Worm (Caenorhabditis elegans): ENCODE data around the gene slc-17.2.

The slc-17.2 gene

ce11 chrIII:9406600-9406999 is 16.7 kb upstream of the slc-17.2 start, which contains the start of gene T26G10.1 (continued):
- TF ChIP-seq madf-10 (tag; optimal IDR thresholded peaks at IDR 0.05) = no peak
- peak; percentile 73 for TF ChIP-seq attf-3 (GFP tag; conservative IDR thresholded peaks at IDR 0.05)
- TF ChIP-seq snpc-3.4 (tag; optimal IDR thresholded peaks at IDR 0.05) = no peak
- no peak for TF ChIP-seq sdz-38 (tag; optimal IDR thresholded peaks at IDR 0.05)
- peak; percentile 22 for TF ChIP-seq nhr-80 (tag; optimal IDR thresholded peaks at IDR 0.05)
- TF ChIP-seq tbp1 (GFP tag; optimal IDR thresholded peaks at IDR 0.05) = peak; percentile 55
- peak; percentile 11 for TF ChIP-seq hrde-1 (tag; optimal IDR thresholded peaks at IDR 0.05; ENCODE audit: borderline replicate concordance)
- TF ChIP-seq rcor-1 (GFP tag; IDR thresholded peaks at IDR 0.05) = peak; percentile 86
- peak; percentile 73 for TF ChIP-seq attf-5 (GFP tag; optimal IDR thresholded peaks at IDR 0.05)
- peak; percentile 73 for TF ChIP-seq snpc-1.1 (tag; optimal IDR thresholded peaks at IDR 0.05; ENCODE audit: insufficient read depth)
- TF ChIP-seq attf-6 (GFP tag; IDR thresholded peaks at IDR 0.05) = no peak
- no peak for TF ChIP-seq ztf-25 (GFP tag; IDR thresholded peaks at IDR 0.05)
- peak; percentile 87 for TF ChIP-seq ekl-4 (GFP tag; IDR thresholded peaks at IDR 0.05)
- TF ChIP-seq cebp-1 (GFP tag; IDR thresholded peaks at IDR 0.05) = peak; percentile 44; the same call in 1 of the 2 replicates
- TF ChIP-seq cebp-1 (tag; optimal IDR thresholded peaks at IDR 0.05) = peak; percentile 66
- peak; percentile 89 for TF ChIP-seq B0019.2 (GFP tag; conservative IDR thresholded peaks at IDR 0.05)
- TF ChIP-seq hmg-1.2 (GFP tag; IDR thresholded peaks at IDR 0.05) = peak; percentile 65
- peak; percentile 68 for TF ChIP-seq madf-8 (GFP tag; conservative IDR thresholded peaks at IDR 0.05)
- TF ChIP-seq efl-1 (GFP tag; optimal IDR thresholded peaks at IDR 0.05) = peak; percentile 24
- peak; percentile 60 for TF ChIP-seq lin-54 (GFP tag; optimal IDR thresholded peaks at IDR 0.05)
- peak; percentile 52 for TF ChIP-seq tlf-1 (GFP tag; optimal IDR thresholded peaks at IDR 0.05)
- TF ChIP-seq chd-7 (tag; optimal IDR thresholded peaks at IDR 0.05) = no peak
- TF ChIP-seq ceh-91 (GFP tag; IDR thresholded peaks at IDR 0.05) = peak; percentile 83
- no peak for TF ChIP-seq hlh-26 (GFP tag; conservative IDR thresholded peaks at IDR 0.05)
- TF ChIP-seq Y56A3A.18 (GFP tag; IDR thresholded peaks at IDR 0.05) = peak; percentile 32; the same call in 1 of the 2 replicates
- TF ChIP-seq aptf-2 (GFP tag; conservative IDR thresholded peaks at IDR 0.05) = no peak
- TF ChIP-seq sea-2 (GFP tag; IDR thresholded peaks at IDR 0.05) = no peak
- no peak for TF ChIP-seq mxl-1 (tag; optimal IDR thresholded peaks at IDR 0.05)
- TF ChIP-seq nhr-27 (tag; optimal IDR thresholded peaks at IDR 0.05) = no peak
- no peak for TF ChIP-seq hlh-12 (tag; optimal IDR thresholded peaks at IDR 0.05)
- TF ChIP-seq Y95B8A.8 (GFP tag; IDR thresholded peaks at IDR 0.05) = peak; percentile 60; the same call in 1 of the 2 replicates
- TF ChIP-seq snpc-4 (GFP tag; optimal IDR thresholded peaks at IDR 0.05) = no peak
- peak in 3 of 4 experiments; percentile 25 to 85 (median 72) for TF ChIP-seq snpc-4 (tag; optimal IDR thresholded peaks at IDR 0.05)
- peak; percentile 20 for TF ChIP-seq athp-1 (tag; optimal IDR thresholded peaks at IDR 0.05)
- peak; percentile 7; the same call in 1 of the 2 replicates for TF ChIP-seq egl-44 (GFP tag; IDR thresholded peaks at IDR 0.05)
- peak; percentile 68 for TF ChIP-seq hsf-1 (GFP tag; IDR thresholded peaks at IDR 0.05)
- peak; percentile 83 for TF ChIP-seq madf-6 (GFP tag; IDR thresholded peaks at IDR 0.05)
- TF ChIP-seq lir-1 (GFP tag; conservative IDR thresholded peaks at IDR 0.05) = peak; percentile 55
- peak; percentile 38 for TF ChIP-seq ztf-18 (tag; optimal IDR thresholded peaks at IDR 0.05)
- TF ChIP-seq dox-1 (GFP tag; IDR thresholded peaks at IDR 0.05) = peak; percentile 90

- TF ChIP-seq unc-62 (GFP tag; optimal IDR thresholded peaks at IDR 0.05) (no peak), lsl-1 (GFP tag; optimal IDR thresholded peaks at IDR 0.05) (no peak), madf-10 (tag; optimal IDR thresholded peaks at IDR 0.05) (no peak), ccch-3 (GFP tag; optimal IDR thresholded peaks at IDR 0.05) (no peak), dpff-1 (tag; optimal IDR thresholded peaks at IDR 0.05) (no peak), D2030.7 (GFP tag; IDR thresholded peaks at IDR 0.05) (no peak), tbx-9 (tag; optimal IDR thresholded peaks at IDR 0.05; ENCODE audit: borderline replicate concordance) (no peak), akir-1 (GFP tag; optimal IDR thresholded peaks at IDR 0.05) (no peak), rpc-1 (optimal IDR thresholded peaks at IDR 0.05) (no peak), rpc-1 (tag; optimal IDR thresholded peaks at IDR 0.05) (no peak), zfh-2 (GFP tag; conservative IDR thresholded peaks at IDR 0.05) (no peak), atf-7 (tag; optimal IDR thresholded peaks at IDR 0.05) (no peak), mcd-1 (GFP tag; IDR thresholded peaks at IDR 0.05) (no peak)
These were observed 11.1 kb upstream of the slc-17.2 start, which contains the start of gene nlp-48 for ce11 chrIII:9401036-9401435. Gene nlp-48, minus strand, starts transcription at chrIII:9401136.

Data from whole organism, young adult.